Fruit fly (Drosophila melanogaster): ENCODE results near the gene CG32085.

CG32085 gene

DNA sequence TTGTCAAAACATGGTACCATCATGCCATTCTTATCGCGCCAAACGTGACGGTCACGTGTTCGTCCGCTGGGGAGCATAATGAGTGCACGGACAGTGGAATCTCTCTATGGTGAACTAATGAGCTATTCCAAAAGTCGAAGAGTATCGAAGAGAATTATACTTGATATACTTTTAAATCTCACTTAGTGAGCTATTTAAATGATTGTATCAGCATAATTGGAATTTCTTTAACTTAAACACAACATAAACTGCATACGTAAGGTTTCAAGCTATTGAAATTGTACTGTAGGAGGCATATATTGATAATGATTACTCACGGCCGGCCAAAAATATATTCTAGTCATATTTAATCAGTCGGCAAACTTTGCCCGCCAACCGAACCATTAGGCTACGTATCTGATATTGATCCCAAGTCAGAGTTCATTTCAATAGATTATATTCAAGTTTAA, 41.4 kb upstream of the CG32085 start (continued):
- TF ChIP-seq CG9932 (GFP tag; IDR thresholded peaks at IDR 0.05) = peak; percentile 45
- no peak for TF ChIP-seq kah (GFP tag; optimal IDR thresholded peaks at IDR 0.05)
- TF ChIP-seq ken (GFP tag; IDR thresholded peaks at IDR 0.05) = no peak
- TF ChIP-seq CG7556 (GFP tag; optimal IDR thresholded peaks at IDR 0.05) = no peak
- no peak for TF ChIP-seq otp (GFP tag; IDR thresholded peaks at IDR 0.05)
- TF ChIP-seq nau (GFP tag; optimal IDR thresholded peaks at IDR 0.05) = no peak
- no peak for TF ChIP-seq caup (GFP tag; optimal IDR thresholded peaks at IDR 0.05; ENCODE audit: severe bottlenecking)
- 0 out of 2 replicates have a peak, but pooled peaks have one; percentile 16 for TF ChIP-seq ttk (GFP tag; IDR thresholded peaks at IDR 0.05)
- no peak for TF ChIP-seq disco-r (GFP tag; optimal IDR thresholded peaks at IDR 0.05)
- no peak for TF ChIP-seq salm (tag; optimal IDR thresholded peaks at IDR 0.05)
- TF ChIP-seq fru (optimal IDR thresholded peaks at IDR 0.05) = no peak
- peak; percentile 42; the same call in 1 of the 2 replicates for TF ChIP-seq CG7372 (GFP tag; IDR thresholded peaks at IDR 0.05)
- TF ChIP-seq Ssrp (tag; optimal IDR thresholded peaks at IDR 0.05) = no peak
- TF ChIP-seq klu (GFP tag; IDR thresholded peaks at IDR 0.05) = no peak
- TF ChIP-seq CkIIα-i1 (GFP tag; IDR thresholded peaks at IDR 0.05) = no peak
- peak; percentile 42 for TF ChIP-seq CG18599 (GFP tag; optimal IDR thresholded peaks at IDR 0.05)
- TF ChIP-seq cg (GFP tag; optimal IDR thresholded peaks at IDR 0.05) = no peak
- no peak for TF ChIP-seq hkb (optimal IDR thresholded peaks at IDR 0.05)
- TF ChIP-seq hkb (GFP tag; IDR thresholded peaks at IDR 0.05) = 0 out of 2 replicates have a peak, but pooled peaks have one; percentile 26
- TF ChIP-seq Dek (tag; optimal IDR thresholded peaks at IDR 0.05) = no peak
- peak; percentile 19 for TF ChIP-seq lilli (GFP tag; optimal IDR thresholded peaks at IDR 0.05)
- TF ChIP-seq pnt (GFP tag; optimal IDR thresholded peaks at IDR 0.05) = no peak
- no peak for TF ChIP-seq CG4328 (GFP tag; optimal IDR thresholded peaks at IDR 0.05)
- peak; percentile 20 for TF ChIP-seq Dip3 (GFP tag; optimal IDR thresholded peaks at IDR 0.05)
- TF ChIP-seq Med (GFP tag) = peak; percentile 79
- TF ChIP-seq lbe (GFP tag; optimal IDR thresholded peaks at IDR 0.05) = no peak
- no peak for TF ChIP-seq sim (GFP tag; IDR thresholded peaks at IDR 0.05)
- peak; percentile 99 for TF ChIP-seq sug (tag; optimal IDR thresholded peaks at IDR 0.05)
- no peak for TF ChIP-seq eyg (GFP tag; optimal IDR thresholded peaks at IDR 0.05)
- TF ChIP-seq Dbx (GFP tag; IDR thresholded peaks at IDR 0.05) = no peak
- TF ChIP-seq Bteb2 (GFP tag; optimal IDR thresholded peaks at IDR 0.05) = no peak
- peak; percentile 40; the same call in 1 of the 2 replicates for TF ChIP-seq CG11247 (GFP tag; IDR thresholded peaks at IDR 0.05)
- no peak for TF ChIP-seq CG6683 (GFP tag; optimal IDR thresholded peaks at IDR 0.05)
- peak; percentile 82 for TF ChIP-seq row (GFP tag; IDR thresholded peaks at IDR 0.05)
- no peak for TF ChIP-seq hb (GFP tag; IDR thresholded peaks at IDR 0.05; ENCODE audit: partially characterized antibody)
- no peak for TF ChIP-seq Atf-2 (GFP tag; optimal IDR thresholded peaks at IDR 0.05)
- no peak for TF ChIP-seq CG9215 (GFP tag; IDR thresholded peaks at IDR 0.05)
- no peak for TF ChIP-seq CG30431 (GFP tag; optimal IDR thresholded peaks at IDR 0.05)
- TF ChIP-seq CG32767 (GFP tag; IDR thresholded peaks at IDR 0.05) = 0 out of 2 replicates have a peak, but pooled peaks have one; percentile 8
- TF ChIP-seq CG5180 (GFP tag; optimal IDR thresholded peaks at IDR 0.05) = no peak
- peak; percentile 32; the same call in 1 of the 2 replicates for TF ChIP-seq slbo (GFP tag; IDR thresholded peaks at IDR 0.05)
- TF ChIP-seq sens (GFP tag) = peak; percentile 73
- peak; percentile 89 for TF ChIP-seq grau (tag; optimal IDR thresholded peaks at IDR 0.05)
- TF ChIP-seq Fer2 (tag; optimal IDR thresholded peaks at IDR 0.05) = no peak
- TF ChIP-seq Jarid2 (GFP tag; optimal IDR thresholded peaks at IDR 0.05) = no peak
- no peak for TF ChIP-seq CG6272 (GFP tag; IDR thresholded peaks at IDR 0.05)
- TF ChIP-seq Gug (GFP tag; IDR thresholded peaks at IDR 0.05) = no peak
- no peak for TF ChIP-seq mirr (GFP tag; optimal IDR thresholded peaks at IDR 0.05)
- TF ChIP-seq CG30020 (tag; optimal IDR thresholded peaks at IDR 0.05) = no peak
- TF ChIP-seq HLH54F (GFP tag; optimal IDR thresholded peaks at IDR 0.05) = peak; percentile 4
- TF ChIP-seq CG15514 (GFP tag; optimal IDR thresholded peaks at IDR 0.05) = no peak
- peak; percentile 33 for TF ChIP-seq exex (tag; optimal IDR thresholded peaks at IDR 0.05)

Measured in whole organism, embryonic.